Fruit fly (Drosophila melanogaster): ENCODE data around the gene CG1695.
A peak's percentile ranks its signal among the peaks of the same experiment; 100 is the strongest.

The CG1695 gene

dm6 chrX:20429482-20430204 lies 4.1 kb upstream of the CG1695 start, which contains the start of the genes CG11710 and mal (continued):
- TF ChIP-seq CG4730 (GFP tag; IDR thresholded peaks at IDR 0.05) (peak; percentile 60; the same call in 1 of the 2 replicates), ham (GFP tag; IDR thresholded peaks at IDR 0.05) (no peak), bbx (GFP tag; IDR thresholded peaks at IDR 0.05; ENCODE audit: partially characterized antibody) (peak; percentile 56; the same call in 1 of the 2 replicates), mld (GFP tag; IDR thresholded peaks at IDR 0.05; ENCODE audit: partially characterized antibody) (no peak), oc (tag; optimal IDR thresholded peaks at IDR 0.05) (no peak), CG13424 (tag; optimal IDR thresholded peaks at IDR 0.05) (peak; percentile 88), CG14710 (tag; optimal IDR thresholded peaks at IDR 0.05) (peak; percentile 80), CG10654 (GFP tag; optimal IDR thresholded peaks at IDR 0.05) (peak; percentile 72), Atf6 (GFP tag; IDR thresholded peaks at IDR 0.05) (peak; percentile 83), CG3163 (GFP tag; optimal IDR thresholded peaks at IDR 0.05) (peak; percentile 8), eyg (GFP tag; optimal IDR thresholded peaks at IDR 0.05) (peak; percentile 71), CG14441 (GFP tag; IDR thresholded peaks at IDR 0.05) (peak; percentile 71), prd (optimal IDR thresholded peaks at IDR 0.05) (no peak), prd (GFP tag; IDR thresholded peaks at IDR 0.05) (peak; percentile 81), gcm2 (GFP tag; optimal IDR thresholded peaks at IDR 0.05) (no peak), Trl (optimal IDR thresholded peaks at IDR 0.05) (no peak), Trl (GFP tag; optimal IDR thresholded peaks at IDR 0.05) (peak; percentile 63), CG3995 (GFP tag; optimal IDR thresholded peaks at IDR 0.05) (peak; percentile 66), Fer1 (GFP tag; optimal IDR thresholded peaks at IDR 0.05) (peak; percentile 88), mam (GFP tag; optimal IDR thresholded peaks at IDR 0.05) (peak; percentile 74), jing (GFP tag; optimal IDR thresholded peaks at IDR 0.05) (no peak), pzg (GFP tag; optimal IDR thresholded peaks at IDR 0.05) (peak; percentile 22), CG10565 (GFP tag; optimal IDR thresholded peaks at IDR 0.05) (no peak), schlank (tag; optimal IDR thresholded peaks at IDR 0.05) (peak; percentile 2), tx (GFP tag; optimal IDR thresholded peaks at IDR 0.05) (peak; percentile 39), sr (GFP tag; IDR thresholded peaks at IDR 0.05) (no peak), HLH3B (GFP tag; IDR thresholded peaks at IDR 0.05) (peak; percentile 77), HmgZ (tag; optimal IDR thresholded peaks at IDR 0.05) (peak; percentile 57), Ets97D (GFP tag; optimal IDR thresholded peaks at IDR 0.05) (peak; percentile 44), kah (GFP tag; optimal IDR thresholded peaks at IDR 0.05) (peak; percentile 60), cwo (GFP tag; optimal IDR thresholded peaks at IDR 0.05) (peak; percentile 73), CG32767 (GFP tag; IDR thresholded peaks at IDR 0.05) (peak; percentile 59; the same call in 1 of the 2 replicates), CG4282 (GFP tag; optimal IDR thresholded peaks at IDR 0.05) (no peak), rib (GFP tag; IDR thresholded peaks at IDR 0.05) (no peak), Scr (GFP tag; IDR thresholded peaks at IDR 0.05; ENCODE audit: partially characterized antibody) (peak; percentile 53), CG31365 (tag; optimal IDR thresholded peaks at IDR 0.05) (peak; percentile 71), CG3726 (GFP tag; IDR thresholded peaks at IDR 0.05) (no peak), CG4820 (GFP tag; optimal IDR thresholded peaks at IDR 0.05) (peak; percentile 84), bsh (GFP tag; optimal IDR thresholded peaks at IDR 0.05) (peak; percentile 40 to 69), repo (GFP tag; optimal IDR thresholded peaks at IDR 0.05) (peak; percentile 72), az2 (GFP tag; optimal IDR thresholded peaks at IDR 0.05) (peak; percentile 68), CG7357 (GFP tag; IDR thresholded peaks at IDR 0.05) (peak; percentile 71), CG17612 (GFP tag; IDR thresholded peaks at IDR 0.05) (no peak), Ets65A (GFP tag) (peak; percentile 97), CG17186 (GFP tag; optimal IDR thresholded peaks at IDR 0.05) (peak; percentile 0), CkIIα-i1 (GFP tag; IDR thresholded peaks at IDR 0.05) (no peak), bowl (GFP tag; IDR thresholded peaks at IDR 0.05) (no peak), CG13894 (tag; optimal IDR thresholded peaks at IDR 0.05) (peak; percentile 83), CG6854 (GFP tag; optimal IDR thresholded peaks at IDR 0.05) (peak; percentile 70), CG10543 (GFP tag; optimal IDR thresholded peaks at IDR 0.05) (peak; percentile 62), NfI (GFP tag; optimal IDR thresholded peaks at IDR 0.05) (peak; percentile 76)

All from whole organism, embryonic.